Worm (Caenorhabditis elegans): ENCODE results near the gene fbxb-83.

DNA sequence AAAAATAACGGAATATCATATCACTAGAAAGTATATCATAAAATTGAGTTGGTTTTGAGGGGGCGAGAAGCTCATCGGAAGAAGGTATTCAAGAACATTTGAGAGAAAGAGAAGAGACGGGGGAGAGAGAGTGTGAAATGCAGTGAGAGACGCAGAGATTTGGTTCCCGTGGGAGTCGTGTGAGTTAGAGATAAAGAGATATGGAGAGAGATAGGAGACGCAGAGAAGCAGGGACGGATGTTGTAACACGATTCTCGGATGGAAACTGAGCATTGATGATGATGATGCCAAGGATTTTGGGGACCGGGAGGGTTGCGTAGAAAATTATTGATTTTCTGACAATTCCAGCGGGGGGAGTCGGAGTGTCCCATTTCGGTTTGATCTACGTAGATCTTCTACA, 48.8 kb downstream of the fbxb-83 start:
- no peak for TF ChIP-seq ama-1 (optimal IDR thresholded peaks at IDR 0.05)
- no peak for TF ChIP-seq flt-1 (GFP tag; IDR thresholded peaks at IDR 0.05)
- no peak for TF ChIP-seq sea-1 (GFP tag; conservative IDR thresholded peaks at IDR 0.05)
- TF ChIP-seq hnd-1 (tag; optimal IDR thresholded peaks at IDR 0.05) = no peak
- TF ChIP-seq hmg-4 (GFP tag; optimal IDR thresholded peaks at IDR 0.05) = no peak
- TF ChIP-seq ceh-36 (tag; optimal IDR thresholded peaks at IDR 0.05) = no peak
- no peak for TF ChIP-seq B0310.2 (tag; optimal IDR thresholded peaks at IDR 0.05)
- TF ChIP-seq scrt-1 (GFP tag; IDR thresholded peaks at IDR 0.05) = no peak
- TF ChIP-seq aly-1 (tag; optimal IDR thresholded peaks at IDR 0.05) = no peak
- no peak for TF ChIP-seq ets-7 (tag; optimal IDR thresholded peaks at IDR 0.05)
- no peak for TF ChIP-seq tbx-37 (GFP tag; conservative IDR thresholded peaks at IDR 0.05)
- TF ChIP-seq pes-1 (GFP tag; IDR thresholded peaks at IDR 0.05) = no peak
